Worm (Caenorhabditis elegans) whole organism, L4 larva: ENCODE measurements around the gene anmt-2.

Experiments
- dmd-8 ChIP-seq: fragments of 200-800 bp; sonication (Bioruptor generic); IDR thresholded peaks from 2 replicates; pipeline ENCODE4 v1.3.6; 2022; ENCODE audit warnings: missing genetic modification characterization, missing compliant biosample characterization
- nhr-25 ChIP-seq: sonication (generic microtip); optimal IDR thresholded peaks from 2 replicates; lab custom pipeline; 2017; ENCODE audit warnings: missing genetic modification characterization, mild to moderate bottlenecking, missing compliant biosample characterization, antibody characterized with exemption, moderate library complexity, borderline replicate concordance; ENCODE audit not compliant: insufficient read depth
- pqm-1 ChIP-seq: sonication (generic microtip); optimal IDR thresholded peaks from 2 replicates; lab custom pipeline; 2017; ENCODE audit warnings: missing biosample characterization, missing genetic modification characterization
- ztf-11 ChIP-seq: fragments of 150-350 bp; optimal IDR thresholded peaks from 2 replicates; lab custom pipeline; 2014; ENCODE audit warnings: missing biosample characterization, missing genetic modification characterization

DNA sequence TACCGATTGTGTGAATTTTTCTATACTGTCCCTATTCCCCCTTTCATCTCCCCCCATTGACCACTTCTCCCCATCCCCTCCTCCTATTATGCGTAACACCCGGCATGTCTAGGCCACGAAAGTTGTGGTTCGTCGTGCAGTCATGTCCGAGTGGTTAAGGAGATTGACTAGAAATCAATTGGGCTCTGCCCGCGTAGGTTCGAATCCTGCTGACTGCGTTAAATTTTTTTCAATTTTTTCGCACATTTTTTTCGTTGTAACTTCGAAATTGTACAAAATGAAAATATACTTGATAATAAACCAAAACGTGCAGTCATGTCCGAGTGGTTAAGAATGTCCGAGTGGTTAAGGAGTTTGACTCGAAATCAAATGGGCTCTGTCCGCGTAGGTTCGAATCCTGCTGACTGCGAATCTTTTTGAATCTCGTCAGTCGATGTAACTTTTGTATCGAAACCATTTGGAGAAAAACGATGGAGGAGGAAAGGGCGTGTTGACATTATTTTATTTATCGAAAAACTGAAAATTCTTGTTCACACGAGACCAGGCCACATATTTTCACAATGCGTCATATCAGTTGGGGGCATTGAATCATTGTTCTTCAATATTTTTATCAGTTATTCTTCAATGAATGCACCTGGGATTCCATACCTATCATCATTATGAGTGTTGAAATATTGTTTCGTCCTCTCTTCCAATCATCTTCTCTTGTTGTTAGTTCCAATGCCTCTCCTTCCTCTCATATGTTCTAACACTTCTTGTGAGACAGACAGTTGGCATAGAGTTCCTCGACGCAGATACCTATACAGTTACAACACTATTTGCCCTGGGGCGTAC is 1.3 kb upstream of the anmt-2 start, which contains the start of gene nfm-1:
- TF ChIP-seq pqm-1 = peak; percentile 85
- peak; percentile 88 for TF ChIP-seq dmd-8 (GFP tag; lab: Robert Waterston, UW)
- no peak for TF ChIP-seq ztf-11 (tag; lab: Kevin White, UChicago)
- TF ChIP-seq nhr-25 (tag; lab: Kevin White, UChicago) = peak; percentile 30
